Worm (Caenorhabditis elegans) whole organism, late embryonic: ENCODE data around the gene srh-216.

Source experiments
- F13H6.1 ChIP-seq: sonication (generic microtip); optimal IDR thresholded peaks from 2 replicates; lab custom pipeline; 2016; ENCODE audit warnings: missing genetic modification characterization, missing compliant biosample characterization
- unc-55 ChIP-seq: sonication (generic microtip); optimal IDR thresholded peaks from 2 replicates; lab custom pipeline; 2017; ENCODE audit warnings: missing biosample characterization, missing genetic modification reagents, missing genetic modification characterization

DNA sequence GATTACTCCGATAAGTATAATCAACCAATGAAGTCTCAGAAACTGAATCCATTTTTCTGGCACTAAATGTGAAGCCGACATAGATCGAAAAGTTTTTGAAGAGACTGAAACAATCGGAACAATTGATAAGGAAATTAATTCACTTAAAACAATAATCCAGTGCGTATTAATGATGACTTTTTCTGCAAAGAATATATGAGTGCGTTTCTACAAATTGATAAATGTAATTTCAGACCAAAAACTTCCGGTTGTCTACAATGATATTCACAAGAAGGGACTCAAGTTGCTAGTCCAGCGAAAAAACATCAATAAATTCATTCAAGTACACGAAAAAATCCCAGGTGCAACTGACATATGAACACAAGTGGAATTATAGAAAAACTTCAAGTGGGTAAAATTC lies 42.4 kb upstream of the srh-216 start, which contains the start of gene clec-33:
- TF ChIP-seq unc-55 (GFP tag; lab: Kevin White, UChicago) (no peak), F13H6.1 (no peak)
